Fruit fly (Drosophila melanogaster) S2 (cell line): ENCODE measurements around the gene Prp40.

ENCODE experiments used
- CG8478 ChIP-seq: fragments of >200 bp; optimal IDR thresholded peaks from 2 replicates; lab custom pipeline; 2018
- CTCF ChIP-seq, 2 experiments: fragments of >200 bp; optimal IDR thresholded peaks; 2 replicates each; lab custom pipeline; 2018

dm6 chr2L:3011484-3011883 is 11.5 kb upstream of the Prp40 start:
- no peak for TF ChIP-seq CG8478
- TF ChIP-seq CTCF (optimal IDR thresholded peaks at IDR 0.05; lab: Kevin White, UChicago), result no peak
